Fruit fly (Drosophila melanogaster) whole organism, adult: Measurements from ENCODE around the gene CG10516.

ENCODE experiments used
- CG11617 ChIP-seq: fragments of 200-800 bp; sonication (Bioruptor generic); optimal IDR thresholded peaks from 2 replicates; lab custom pipeline; 2017; ENCODE audit warnings: mild to moderate bottlenecking, missing biosample characterization, missing genetic modification reagents, missing genetic modification characterization
- CG12768 ChIP-seq: fragments of 200-800 bp; sonication (Bioruptor generic); optimal IDR thresholded peaks from 2 replicates; lab custom pipeline; 2017; ENCODE audit warnings: missing biosample characterization, missing genetic modification characterization, mild to moderate bottlenecking, moderate library complexity, missing genetic modification reagents
- CG1620 ChIP-seq: fragments of 200-800 bp; sonication (Bioruptor generic); optimal IDR thresholded peaks from 2 replicates; lab custom pipeline; 2016; ENCODE audit warnings: missing biosample characterization, missing genetic modification characterization
- CG33017 ChIP-seq: fragments of 200-800 bp; sonication (Bioruptor generic); optimal IDR thresholded peaks from 2 replicates; lab custom pipeline; 2018; ENCODE audit warnings: missing biosample characterization, mild to moderate bottlenecking, missing genetic modification characterization, moderate library complexity
- CG5204 ChIP-seq: fragments of 200-800 bp; sonication (Bioruptor generic); optimal IDR thresholded peaks from 2 replicates; lab custom pipeline; 2016; ENCODE audit warnings: missing biosample characterization, missing genetic modification characterization
- CG7101 ChIP-seq: fragments of 200-800 bp; sonication (Bioruptor generic); optimal IDR thresholded peaks from 2 replicates; lab custom pipeline; 2018; ENCODE audit warnings: missing biosample characterization, mild to moderate bottlenecking, missing genetic modification characterization, moderate library complexity
- Hr96 ChIP-seq: fragments of 200-800 bp; sonication (Bioruptor generic); optimal IDR thresholded peaks from 2 replicates; lab custom pipeline; 2016; ENCODE audit warnings: missing biosample characterization, missing genetic modification characterization
- cic ChIP-seq: fragments of 200-800 bp; sonication (Bioruptor generic); optimal IDR thresholded peaks from 2 replicates; lab custom pipeline; 2017; ENCODE audit warnings: missing biosample characterization, mild to moderate bottlenecking, missing genetic modification characterization, moderate library complexity
- kay ChIP-seq: fragments of 200-800 bp; sonication (Bioruptor generic); peaks from one replicate; lab custom pipeline; 2016; ENCODE audit warnings: missing biosample characterization, missing genetic modification characterization, borderline replicate concordance
- pad ChIP-seq: fragments of 200-800 bp; sonication (Bioruptor generic); optimal IDR thresholded peaks from 3 replicates; lab custom pipeline; 2017; ENCODE audit warnings: missing biosample characterization, missing genetic modification characterization, mild to moderate bottlenecking, moderate library complexity, missing genetic modification reagents
- toe ChIP-seq: fragments of 200-800 bp; sonication (Bioruptor generic); optimal IDR thresholded peaks from 2 replicates; lab custom pipeline; 2016; ENCODE audit warnings: missing biosample characterization, missing genetic modification characterization

dm6 chr3L:15981403-15981802, 13.4 kb downstream of the CG10516 start:
- TF ChIP-seq CG12768 (GFP tag; lab: Kevin White, UChicago) (no peak), CG1620 (no peak), CG11617 (GFP tag; lab: Kevin White, UChicago) (no peak), pad (no peak), CG33017 (no peak), CG5204 (GFP tag; lab: Kevin White, UChicago) (no peak), CG7101 (tag; lab: Kevin White, UChicago) (no peak), Hr96 (no peak), cic (GFP tag; lab: Kevin White, UChicago) (no peak), toe (GFP tag; lab: Kevin White, UChicago) (no peak), kay (GFP tag; lab: Kevin White, UChicago) (no peak)
